Fruit fly (Drosophila melanogaster) whole organism, prepupa: ENCODE data around the gene Nmd3.

Source experiments
- CG11762 ChIP-seq: fragments of 200-800 bp; sonication (Bioruptor generic); optimal IDR thresholded peaks from 3 replicates; lab custom pipeline; 2016; ENCODE audit warnings: missing biosample characterization, missing genetic modification characterization; ENCODE audit not compliant: insufficient read depth
- CG16779 ChIP-seq: fragments of 200-800 bp; sonication (Bioruptor generic); optimal IDR thresholded peaks from 3 replicates; lab custom pipeline; 2017; ENCODE audit warnings: missing biosample characterization, mild to moderate bottlenecking, missing genetic modification characterization
- CG32006 ChIP-seq: fragments of 200-800 bp; sonication (Bioruptor generic); optimal IDR thresholded peaks from 3 replicates; lab custom pipeline; 2017; ENCODE audit warnings: missing biosample characterization, mild to moderate bottlenecking, missing genetic modification characterization
- CG34406 ChIP-seq: fragments of 200-800 bp; sonication (Bioruptor generic); optimal IDR thresholded peaks from 3 replicates; lab custom pipeline; 2016; ENCODE audit warnings: missing biosample characterization, missing genetic modification characterization
- CG6163 ChIP-seq: fragments of 200-800 bp; sonication (Bioruptor generic); IDR thresholded peaks from 3 replicates; pipeline ENCODE4 v1.3.6; 2022; ENCODE audit warnings: missing biosample characterization, missing genetic modification characterization
- Eip93F ChIP-seq: fragments of 200-800 bp; sonication (Bioruptor generic); optimal IDR thresholded peaks from 2 replicates; lab custom pipeline; 2016; ENCODE audit warnings: missing biosample characterization, mild to moderate bottlenecking, missing genetic modification characterization
- Ets96B ChIP-seq: fragments of 200-800 bp; optimal IDR thresholded peaks from 2 replicates; lab custom pipeline; 2019; ENCODE audit warnings: missing biosample characterization, mild to moderate bottlenecking, missing genetic modification characterization, moderate library complexity
- Hr38 ChIP-seq: sonication (Bioruptor generic); optimal IDR thresholded peaks from 2 replicates; lab custom pipeline; 2016; ENCODE audit warnings: missing biosample characterization, missing genetic modification characterization
- Smox ChIP-seq: fragments of 200-800 bp; sonication (Bioruptor generic); optimal IDR thresholded peaks from 3 replicates; lab custom pipeline; 2016; ENCODE audit warnings: missing biosample characterization, missing genetic modification characterization
- dsx ChIP-seq: fragments of 200-800 bp; optimal IDR thresholded peaks from 3 replicates; lab custom pipeline; 2019; ENCODE audit warnings: missing biosample characterization, mild to moderate bottlenecking, missing genetic modification characterization, moderate library complexity; ENCODE audit not compliant: poor library complexity, severe bottlenecking
- topi ChIP-seq: fragments of 200-800 bp; sonication (Bioruptor generic); optimal IDR thresholded peaks from 3 replicates; lab custom pipeline; 2016; ENCODE audit warnings: missing biosample characterization, missing genetic modification characterization

dm6 chrX:2145690-2146470 lies 38.6 kb downstream of the Nmd3 start:
- TF ChIP-seq CG34406 (GFP tag; lab: Kevin White, UChicago) = peak; percentile 6
- TF ChIP-seq Hr38 (GFP tag; lab: Kevin White, UChicago) = no peak
- TF ChIP-seq CG32006 = peak; percentile 67
- peak; percentile 30 for TF ChIP-seq Ets96B (tag; lab: Kevin White, UChicago)
- peak; percentile 13 for TF ChIP-seq dsx (GFP tag; lab: Kevin White, UChicago)
- TF ChIP-seq topi (GFP tag; lab: Kevin White, UChicago) = peak; percentile 67
- TF ChIP-seq CG11762 (GFP tag; lab: Kevin White, UChicago) = peak; percentile 39
- TF ChIP-seq CG16779 (tag; lab: Kevin White, UChicago) = no peak
- TF ChIP-seq Eip93F = no peak
- TF ChIP-seq Smox (GFP tag; lab: Kevin White, UChicago) = peak; percentile 66
- no peak for TF ChIP-seq CG6163
